Fruit fly (Drosophila melanogaster) whole organism, wandering third instar larva: ENCODE results near the gene MED10.

Experiments used
- Abd-B ChIP-seq: fragments of >200 bp; optimal IDR thresholded peaks from 2 replicates; lab custom pipeline; 2017; ENCODE audit warnings: missing biosample characterization, missing genetic modification characterization
- CG32264 ChIP-seq: fragments of 200-800 bp; sonication (Bioruptor generic); optimal IDR thresholded peaks from 2 replicates; lab custom pipeline; 2016; ENCODE audit warnings: missing biosample characterization, missing genetic modification characterization
- CrebA ChIP-seq: fragments of 200-800 bp; sonication (Bioruptor generic); optimal IDR thresholded peaks from 2 replicates; lab custom pipeline; 2016; ENCODE audit warnings: missing biosample characterization, mild to moderate bottlenecking, missing genetic modification characterization, borderline replicate concordance
- Dif ChIP-seq: fragments of 200-275, 200-300 bp; sonication (Bioruptor generic); optimal IDR thresholded peaks from 2 replicates; lab custom pipeline; 2018; ENCODE audit warnings: missing biosample characterization, missing genetic modification characterization; ENCODE audit not compliant: partially characterized antibody
- GATAd ChIP-seq: sonication (Bioruptor generic); optimal IDR thresholded peaks from 2 replicates; lab custom pipeline; 2016; ENCODE audit warnings: missing biosample characterization, missing genetic modification characterization
- HLH106 ChIP-seq: fragments of 200-800 bp; optimal IDR thresholded peaks from 3 replicates; lab custom pipeline; 2019; ENCODE audit warnings: missing biosample characterization, mild to moderate bottlenecking, missing genetic modification characterization, moderate library complexity
- Hnf4 ChIP-seq: fragments of 200-800 bp; sonication (Bioruptor generic); optimal IDR thresholded peaks from 2 replicates; lab custom pipeline; 2016; ENCODE audit warnings: missing biosample characterization, mild to moderate bottlenecking, missing genetic modification characterization
- Mio ChIP-seq: sonication (Bioruptor generic); optimal IDR thresholded peaks from 2 replicates; lab custom pipeline; 2016; ENCODE audit warnings: missing biosample characterization, missing genetic modification characterization
- N ChIP-seq: fragments of >200 bp; optimal IDR thresholded peaks from 2 replicates; lab custom pipeline; 2018; ENCODE audit warnings: missing biosample characterization, missing external identifiers, missing genetic modification characterization
- OdsH ChIP-seq: fragments of 200-800 bp; sonication (Bioruptor generic); optimal IDR thresholded peaks from 2 replicates; lab custom pipeline; 2016; ENCODE audit warnings: missing biosample characterization, mild to moderate bottlenecking, missing genetic modification characterization
- Vsx2 ChIP-seq: fragments of 200-300, 225-300 bp; sonication (Bioruptor generic); optimal IDR thresholded peaks from 2 replicates; lab custom pipeline; 2018; ENCODE audit warnings: missing biosample characterization, missing genetic modification characterization; ENCODE audit not compliant: partially characterized antibody
- br ChIP-seq: fragments of 200-800 bp; sonication (Bioruptor generic); optimal IDR thresholded peaks from 2 replicates; lab custom pipeline; 2016; ENCODE audit warnings: missing biosample characterization, missing genetic modification characterization
- brk ChIP-seq: fragments of 200-800 bp; sonication (Bioruptor generic); optimal IDR thresholded peaks from 2 replicates; lab custom pipeline; 2016; ENCODE audit warnings: missing biosample characterization, mild to moderate bottlenecking, missing genetic modification characterization
- dl ChIP-seq, 2 experiments: fragments of 175-275, 200-275 bp in 1 of 2; fragments of 200-275 bp in 1 of 2; sonication (Bioruptor generic); optimal IDR thresholded peaks; lab custom pipeline; 2018; ENCODE audit warnings: mild to moderate bottlenecking in 2 of 2, missing biosample characterization in 2 of 2, missing genetic modification characterization in 2 of 2, moderate library complexity in 2 of 2; ENCODE audit not compliant: partially characterized antibody in 2 of 2, insufficient read depth in 1 of 2
- dmrt93B ChIP-seq: fragments of 200-800 bp; sonication (Bioruptor generic); optimal IDR thresholded peaks from 2 replicates; lab custom pipeline; 2018; ENCODE audit warnings: missing biosample characterization, mild to moderate bottlenecking, missing genetic modification characterization
- dsf ChIP-seq: sonication (Bioruptor generic); optimal IDR thresholded peaks from 2 replicates; lab custom pipeline; 2016; ENCODE audit warnings: missing biosample characterization, missing genetic modification characterization, borderline replicate concordance
- ey ChIP-seq: fragments of 200-800 bp; sonication (Bioruptor generic); optimal IDR thresholded peaks from 2 replicates; lab custom pipeline; 2016; ENCODE audit warnings: missing biosample characterization, missing genetic modification characterization
- foxo ChIP-seq, 2 experiments: fragments of 200-800 bp; sonication (Bioruptor generic); optimal IDR thresholded peaks; 2 replicates in 1 of 2; 3 replicates in 1 of 2; lab custom pipeline; 2016 to 2017; ENCODE audit warnings: missing biosample characterization in 2 of 2, missing genetic modification characterization in 2 of 2
- h ChIP-seq: fragments of 200-800 bp; sonication (Bioruptor generic); optimal IDR thresholded peaks from 3 replicates; lab custom pipeline; 2016; ENCODE audit warnings: missing biosample characterization, mild to moderate bottlenecking, missing genetic modification characterization
- jim ChIP-seq: fragments of 175-275, 200-325 bp; sonication (Bioruptor generic); optimal IDR thresholded peaks from 2 replicates; lab custom pipeline; 2016; ENCODE audit warnings: missing biosample characterization, mild to moderate bottlenecking, missing genetic modification characterization
- pan ChIP-seq: fragments of >200 bp; optimal IDR thresholded peaks from 2 replicates; lab custom pipeline; 2017
- psq ChIP-seq: fragments of 200-800 bp; sonication (Bioruptor generic); optimal IDR thresholded peaks from 3 replicates; lab custom pipeline; 2017; ENCODE audit warnings: missing biosample characterization, mild to moderate bottlenecking, missing genetic modification characterization, moderate library complexity
- sage ChIP-seq: fragments of 200-800 bp; sonication (Bioruptor generic); optimal IDR thresholded peaks from 2 replicates; lab custom pipeline; 2016; ENCODE audit warnings: missing biosample characterization, mild to moderate bottlenecking, missing genetic modification characterization
- sv ChIP-seq: fragments of 200-800 bp; sonication (Bioruptor generic); optimal IDR thresholded peaks from 3 replicates; lab custom pipeline; 2016; ENCODE audit warnings: missing biosample characterization, missing genetic modification characterization
- tai ChIP-seq: sonication (Bioruptor generic); optimal IDR thresholded peaks from 2 replicates; lab custom pipeline; 2016; ENCODE audit warnings: missing biosample characterization, missing genetic modification characterization
- usp ChIP-seq: fragments of >200 bp; optimal IDR thresholded peaks from 2 replicates; lab custom pipeline; 2017; ENCODE audit warnings: missing biosample characterization, missing genetic modification characterization

The MED10 gene

DNA sequence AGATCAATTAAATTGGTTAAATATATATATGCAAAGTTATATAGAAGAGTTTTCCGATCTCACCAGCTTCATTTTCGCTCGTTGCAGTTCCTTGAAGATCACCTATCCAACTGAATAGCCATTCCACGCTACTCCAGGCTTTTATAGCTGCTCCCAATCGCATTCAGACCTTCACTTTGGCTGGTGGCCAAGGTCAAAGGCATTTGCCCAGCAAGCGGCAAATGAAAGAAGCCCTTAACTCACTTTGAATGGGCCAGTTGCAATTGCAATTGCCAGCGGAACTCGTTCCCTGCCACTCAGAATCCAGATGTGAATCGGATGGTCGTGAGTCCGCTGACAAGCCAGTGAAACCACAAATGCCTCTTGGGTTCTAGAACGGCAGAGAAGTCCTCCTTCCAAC, 29.6 kb downstream of the MED10 start, which contains the start of gene CG34247:
Gene CG34247 (minus strand): TSS at position 101 of the 400 bp plus-strand sequence.
- no peak for TF ChIP-seq sage (GFP tag; lab: Kevin White, UChicago)
- no peak for TF ChIP-seq usp (GFP tag; lab: Kevin White, UChicago)

DNA sequence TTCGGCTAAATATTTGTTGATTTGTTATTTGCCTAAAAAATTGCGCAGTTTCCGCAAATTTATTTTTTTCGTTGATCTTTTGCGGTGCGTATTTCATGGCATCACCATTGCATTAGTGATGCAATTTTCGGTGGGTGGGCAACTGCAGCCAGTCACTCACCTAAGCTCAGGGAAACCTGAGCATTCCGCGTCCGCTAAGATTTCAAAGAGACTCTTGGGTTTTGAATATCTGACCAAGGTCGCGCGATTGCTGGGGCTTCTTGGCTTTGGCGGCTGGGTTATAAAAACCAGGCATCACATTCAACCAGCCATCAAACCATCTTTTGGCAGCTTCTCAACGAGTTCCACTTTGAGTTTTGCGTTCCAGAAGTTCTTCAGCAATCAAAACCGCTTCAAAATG, 30.6 kb downstream of the MED10 start, which contains the start of gene CG13071:
Gene CG13071 (plus strand): TSS at position 301 of the 400 bp plus-strand sequence.
- no peak for TF ChIP-seq GATAd
- no peak for TF ChIP-seq h (GFP tag; lab: Kevin White, UChicago)
- no peak for TF ChIP-seq Dif (GFP tag; lab: Kevin White, UChicago)
- TF ChIP-seq HLH106: no peak
- no peak for TF ChIP-seq Vsx2
- TF ChIP-seq psq (GFP tag; lab: Kevin White, UChicago): no peak
- no peak for TF ChIP-seq CG32264 (GFP tag; lab: Kevin White, UChicago)
- TF ChIP-seq foxo (GFP tag; optimal IDR thresholded peaks at IDR 0.05; lab: Kevin White, UChicago): no peak

DNA sequence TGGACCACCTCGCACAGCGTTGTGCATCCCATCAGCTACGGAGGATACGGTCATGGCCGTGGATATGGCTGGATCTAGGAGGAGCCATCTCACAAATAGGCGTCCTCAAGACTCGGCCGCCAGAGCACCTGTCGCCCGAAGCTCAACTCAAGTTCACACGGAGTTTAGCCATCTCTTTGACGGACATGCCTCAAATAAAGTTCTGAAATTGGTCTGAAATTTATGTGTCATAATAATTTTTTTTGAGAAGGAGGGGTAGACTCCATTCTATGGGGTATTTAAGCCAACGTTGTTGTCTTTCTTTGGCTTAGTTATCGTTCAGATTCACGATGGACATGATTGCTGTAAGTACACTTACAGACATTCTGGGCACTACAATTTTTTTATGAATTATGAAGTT, 31.2 kb downstream of the MED10 start, which contains the start of gene CG13070:
Gene CG13070 (plus strand): TSS at position 301 of the 400 bp plus-strand sequence.
- TF ChIP-seq psq (GFP tag; lab: Kevin White, UChicago): no peak
- TF ChIP-seq jim: no peak
- no peak for TF ChIP-seq pan (lab: Kevin White, UChicago)
- TF ChIP-seq br (GFP tag; lab: Kevin White, UChicago): no peak
- TF ChIP-seq dmrt93B (GFP tag; lab: Kevin White, UChicago): no peak
- TF ChIP-seq sv: no peak
- TF ChIP-seq Abd-B (GFP tag; lab: Kevin White, UChicago): no peak
- TF ChIP-seq, all 38 proteins: peak for 0

DNA sequence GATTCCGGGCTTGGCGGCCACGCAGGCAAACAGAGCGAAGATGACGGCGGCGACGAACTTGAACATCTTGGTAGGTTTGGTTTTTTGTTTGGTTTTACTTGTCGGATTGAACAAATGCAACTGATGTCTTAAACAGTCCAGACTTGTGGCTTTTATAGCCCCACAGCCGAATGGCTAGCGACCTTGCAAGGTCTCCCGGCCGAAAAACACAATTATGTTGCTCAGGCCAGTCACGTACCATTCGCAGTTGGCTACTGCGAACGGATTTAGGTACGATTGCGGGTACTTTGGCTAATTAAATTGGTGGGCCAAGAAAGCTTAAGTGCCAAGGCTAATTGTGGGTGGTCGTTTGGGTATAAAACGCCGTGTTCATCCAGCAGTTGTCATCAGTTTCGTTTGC, 33.1 kb downstream of the MED10 start, which contains the start of the genes CG13051 and CG13069:
Gene CG13051 (minus strand): TSS at position 101 of the 400 bp plus-strand sequence.
Gene CG13069 (plus strand): TSS at position 386 of the 400 bp plus-strand sequence.
- TF ChIP-seq dmrt93B (GFP tag; lab: Kevin White, UChicago) (no peak), ey (GFP tag; lab: Kevin White, UChicago) (no peak), CrebA (GFP tag; lab: Kevin White, UChicago) (no peak), Abd-B (GFP tag; lab: Kevin White, UChicago) (no peak), Dif (GFP tag; lab: Kevin White, UChicago) (no peak), dsf (GFP tag; lab: Kevin White, UChicago) (no peak), dl (GFP tag; optimal IDR thresholded peaks at IDR 0.05; lab: Kevin White, UChicago; ENCODE audit: insufficient read depth in 1 of 2, partially characterized antibody in 2 of 2) (no peak), Hnf4 (GFP tag; lab: Kevin White, UChicago) (no peak), N (GFP tag; lab: Kevin White, UChicago) (no peak), Mio (no peak), pan (lab: Kevin White, UChicago) (no peak), brk (GFP tag; lab: Kevin White, UChicago) (no peak), jim (no peak), h (GFP tag; lab: Kevin White, UChicago) (no peak)
- TF ChIP-seq, all 38 proteins: peak for 0

DNA sequence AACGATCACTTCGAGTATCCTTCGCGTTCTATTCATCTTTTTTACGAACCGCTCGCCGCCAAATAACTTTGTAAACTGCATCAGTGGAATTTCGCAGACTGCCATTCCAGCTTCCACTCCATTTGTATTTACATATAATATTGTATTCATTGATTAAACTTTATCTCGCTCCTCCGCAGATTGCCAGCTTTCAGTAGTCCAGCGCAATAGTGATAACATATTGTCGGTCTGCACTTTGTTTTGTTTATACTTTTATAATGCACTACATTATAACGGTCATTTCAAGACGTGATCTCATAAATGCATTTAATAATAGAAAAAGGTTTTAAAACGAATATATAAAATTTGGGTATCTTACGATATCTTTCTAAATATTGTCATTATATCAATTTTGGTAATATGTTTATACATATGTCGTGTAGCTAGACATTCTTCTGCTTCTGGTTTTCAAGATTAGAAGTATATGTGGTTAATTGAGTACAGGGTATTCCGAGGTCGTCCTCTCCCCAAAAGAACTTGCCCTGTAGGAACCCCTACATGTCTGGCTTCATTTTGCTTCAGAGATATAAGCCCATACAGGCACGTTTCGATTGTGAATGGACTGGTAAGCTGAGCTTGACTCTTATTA, 36.3 kb downstream of the MED10 start, which contains the start of gene CG4950:
Gene CG4950 (minus strand): TSS at position 51 of the 628 bp plus-strand sequence.
- TF ChIP-seq tai (GFP tag; lab: Kevin White, UChicago) (no peak), HLH106 (peak; percentile 40)
- TF ChIP-seq, all 38 proteins: peak for 1

DNA sequence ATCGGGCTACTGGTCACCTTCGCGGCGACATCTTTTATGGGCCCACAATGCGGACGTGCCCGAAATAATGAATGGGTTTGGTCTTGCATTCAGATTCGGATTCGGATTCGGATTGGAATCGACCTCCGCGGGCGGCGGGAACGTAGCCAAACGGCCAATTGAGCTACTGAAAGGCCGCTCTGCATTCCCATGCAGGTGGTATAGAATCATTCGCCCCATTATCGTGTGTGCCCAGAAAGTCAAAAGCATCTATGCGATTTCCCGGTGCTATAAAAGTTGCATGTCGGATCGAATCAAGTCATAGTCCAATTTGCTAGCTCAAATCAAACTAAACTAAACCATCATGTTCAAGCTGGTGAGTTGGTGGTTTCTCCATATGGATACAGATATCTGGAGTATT, 37.2 kb downstream of the MED10 start, which contains the start of gene CG13068:
Gene CG13068 (plus strand): TSS at position 301 of the 400 bp plus-strand sequence.
- TF ChIP-seq OdsH (GFP tag; lab: Kevin White, UChicago) (no peak), dl (GFP tag; optimal IDR thresholded peaks at IDR 0.05; lab: Kevin White, UChicago; ENCODE audit: insufficient read depth in 1 of 2, partially characterized antibody in 2 of 2) (no peak), HLH106 (no peak), GATAd (no peak), Abd-B (GFP tag; lab: Kevin White, UChicago) (no peak)
- TF ChIP-seq, all 38 proteins: peak for 0
